Worm (Caenorhabditis elegans): Measurements from ENCODE around the gene snpc-3.4.

DNA sequence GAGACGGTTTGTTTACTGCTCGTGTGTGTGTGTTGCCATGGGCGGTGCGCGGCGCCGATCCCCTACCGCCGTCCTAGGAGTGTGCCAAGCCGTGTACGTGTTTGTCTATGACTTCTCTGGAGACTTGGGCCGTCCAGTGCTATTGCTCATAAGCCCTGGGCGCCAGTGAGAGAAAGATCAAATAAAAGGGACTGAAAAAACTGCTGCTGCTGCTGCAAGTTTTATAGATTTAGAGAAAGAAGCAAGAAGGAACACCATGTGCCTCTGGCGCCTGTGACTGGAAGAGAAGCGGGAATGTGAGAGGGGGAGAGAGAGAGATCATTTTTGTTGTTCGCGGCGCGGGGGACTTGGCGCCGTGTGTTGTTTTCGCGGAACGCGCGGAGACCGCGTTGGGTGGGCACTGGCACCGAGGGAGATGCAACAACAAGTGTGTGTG lies 35.8 kb upstream of the snpc-3.4 start:
- TF ChIP-seq snpc-4 (tag; optimal IDR thresholded peaks at IDR 0.05) (no peak), elt-3 (tag; optimal IDR thresholded peaks at IDR 0.05) (no peak), lin-13 (tag; optimal IDR thresholded peaks at IDR 0.05) (no peak), ceh-43 (GFP tag; optimal IDR thresholded peaks at IDR 0.05) (no peak), lsy-2 (tag; optimal IDR thresholded peaks at IDR 0.05) (no peak), nhr-76 (tag; optimal IDR thresholded peaks at IDR 0.05) (no peak), elt-1 (tag; optimal IDR thresholded peaks at IDR 0.05; ENCODE audit: borderline replicate concordance, insufficient read depth) (no peak), flh-1 (GFP tag; optimal IDR thresholded peaks at IDR 0.05) (no peak), ztf-11 (tag; optimal IDR thresholded peaks at IDR 0.05) (no peak), pha-4 (tag; optimal IDR thresholded peaks at IDR 0.05) (no peak)

Measured in whole organism, mixed stage, embryonic.